Fruit fly (Drosophila melanogaster) whole organism, embryonic: ENCODE results near the gene CG17190.

Experiments used
- CG7786 ChIP-seq: fragments of 200-800 bp; sonication (Bioruptor generic); optimal IDR thresholded peaks from 2 replicates; lab custom pipeline; 2016; ENCODE audit warnings: missing biosample characterization, missing genetic modification characterization
- psq ChIP-seq: fragments of 200-800 bp; sonication (Bioruptor generic); optimal IDR thresholded peaks from 2 replicates; lab custom pipeline; 2017; ENCODE audit warnings: missing biosample characterization, missing genetic modification characterization

dm6 chr3R:19998418-19998817 lies 14.9 kb downstream of the CG17190 start:
- TF ChIP-seq CG7786 (GFP tag; lab: Kevin White, UChicago) (peak; percentile 61), psq (GFP tag; lab: Kevin White, UChicago) (no peak)
